Worm (Caenorhabditis elegans) whole organism, L4 larva: ENCODE data around the gene C18D11.10.
A peak's percentile ranks its signal among the peaks of the same experiment; 100 is the strongest.

Source experiments
- D1046.2 ChIP-seq: fragments of 200-800 bp; sonication (Bioruptor generic); IDR thresholded peaks from 2 replicates; pipeline ENCODE4 v1.3.6; 2022; ENCODE audit warnings: missing genetic modification characterization, missing compliant biosample characterization
- F37D6.2 ChIP-seq: sonication (generic microtip); optimal IDR thresholded peaks from 2 replicates; lab custom pipeline; 2016; ENCODE audit warnings: mild to moderate bottlenecking, missing genetic modification characterization, missing compliant biosample characterization
- R02D3.7 ChIP-seq: fragments of 150-350 bp; sonication (generic microtip); optimal IDR thresholded peaks from 3 replicates; lab custom pipeline; 2014; ENCODE audit warnings: missing biosample characterization, missing genetic modification characterization
- ZK337.2 ChIP-seq: fragments of 200-800 bp; sonication (Bioruptor generic); IDR thresholded peaks from 2 replicates; pipeline ENCODE4 v1.3.6; 2022; ENCODE audit warnings: missing genetic modification reagents, missing genetic modification characterization, missing compliant biosample characterization
- aha-1 ChIP-seq: fragments of 150-350 bp; peaks from one replicate; lab custom pipeline; 2014; ENCODE audit warnings: missing biosample characterization, missing genetic modification characterization
- ama-1 ChIP-seq: fragments of 150-350 bp; optimal IDR thresholded peaks from 2 replicates; lab custom pipeline; 2014; ENCODE audit warnings: inconsistent platforms, mixed read lengths
- arid-1 ChIP-seq: fragments of 200-800 bp; sonication (Bioruptor generic); conservative IDR thresholded peaks from 2 replicates; pipeline ENCODE4 v1.3.6; 2022; ENCODE audit warnings: missing genetic modification reagents, missing genetic modification characterization, missing compliant biosample characterization
- ceh-32 ChIP-seq: sonication (generic microtip); optimal IDR thresholded peaks from 2 replicates; lab custom pipeline; 2016; ENCODE audit warnings: mild to moderate bottlenecking, missing genetic modification characterization, missing compliant biosample characterization; ENCODE audit not compliant: poor library complexity
- ctbp-1 ChIP-seq: fragments of 200-800 bp; sonication (Bioruptor generic); IDR thresholded peaks from 2 replicates; pipeline ENCODE4 v1.3.6; 2022; ENCODE audit warnings: missing genetic modification reagents, missing genetic modification characterization, missing compliant biosample characterization
- daf-16 ChIP-seq, 3 experiments: sonication (generic microtip); optimal IDR thresholded peaks; 2 replicates each; lab custom pipeline; 2016 to 2017; ENCODE audit warnings: missing genetic modification characterization in 3 of 3, missing genetic modification reagents in 3 of 3, mild to moderate bottlenecking in 2 of 3, missing compliant biosample characterization in 2 of 3, missing biosample characterization in 1 of 3, moderate library complexity in 1 of 3
- daf-19 ChIP-seq: fragments of 200-800 bp; sonication (Bioruptor generic); conservative IDR thresholded peaks from 2 replicates; pipeline ENCODE4 v1.3.6; 2022; ENCODE audit warnings: missing genetic modification characterization, missing compliant biosample characterization
- dmd-6 ChIP-seq: fragments of 200-800 bp; sonication (Bioruptor generic); IDR thresholded peaks from 2 replicates; pipeline ENCODE4 v1.3.6; 2022; ENCODE audit warnings: missing genetic modification reagents, missing genetic modification characterization, missing compliant biosample characterization
- egl-43 ChIP-seq: fragments of 200-800 bp; sonication (Bioruptor generic); IDR thresholded peaks from 2 replicates; pipeline ENCODE4 v1.3.6; 2022; ENCODE audit warnings: missing genetic modification reagents, missing genetic modification characterization, missing compliant biosample characterization
- fkh-10 ChIP-seq: fragments of 150-350 bp; optimal IDR thresholded peaks from 2 replicates; lab custom pipeline; 2014; ENCODE audit warnings: missing biosample characterization, missing genetic modification reagents, missing genetic modification characterization
- gei-8 ChIP-seq: fragments of 200-800 bp; sonication (Bioruptor generic); optimal IDR thresholded peaks from 2 replicates; lab custom pipeline; 2018; ENCODE audit warnings: mild to moderate bottlenecking, missing genetic modification characterization, missing compliant biosample characterization
- jun-1 ChIP-seq: fragments of 150-350 bp; optimal IDR thresholded peaks from 2 replicates; lab custom pipeline; 2014; ENCODE audit warnings: missing biosample characterization, missing genetic modification reagents, missing genetic modification characterization
- lin-1 ChIP-seq: fragments of 200-800 bp; sonication (Bioruptor generic); IDR thresholded peaks from 2 replicates; pipeline ENCODE4 v1.3.6; 2022; ENCODE audit warnings: missing genetic modification reagents, missing genetic modification characterization, missing compliant biosample characterization
- lin-15B ChIP-seq: fragments of 150-350 bp; sonication (generic microtip); optimal IDR thresholded peaks from 3 replicates; lab custom pipeline; 2014; ENCODE audit warnings: missing biosample characterization, missing genetic modification characterization
- lin-39 ChIP-seq: fragments of 150-350 bp; optimal IDR thresholded peaks from 2 replicates; lab custom pipeline; 2014; ENCODE audit warnings: missing biosample characterization, missing genetic modification reagents, missing genetic modification characterization
- lir-3 ChIP-seq: sonication (generic microtip); optimal IDR thresholded peaks from 2 replicates; lab custom pipeline; 2016; ENCODE audit warnings: mild to moderate bottlenecking, missing genetic modification characterization, missing compliant biosample characterization
- mes-2 ChIP-seq: sonication (generic microtip); optimal IDR thresholded peaks from 2 replicates; lab custom pipeline; 2016; ENCODE audit warnings: missing genotype, mild to moderate bottlenecking, missing genetic modification characterization, missing compliant biosample characterization; ENCODE audit not compliant: poor library complexity, severe bottlenecking
- mxl-2 ChIP-seq: fragments of 200-800 bp; sonication (Bioruptor generic); conservative IDR thresholded peaks from 2 replicates; pipeline ENCODE4 v1.3.6; 2022; ENCODE audit warnings: missing genetic modification reagents, missing genetic modification characterization, missing compliant biosample characterization
- mxl-3 ChIP-seq: fragments of 200-800 bp; sonication (Bioruptor generic); optimal IDR thresholded peaks from 2 replicates; lab custom pipeline; 2018; ENCODE audit warnings: mild to moderate bottlenecking, missing genetic modification characterization, missing compliant biosample characterization
- nhr-10 ChIP-seq: fragments of 150-350 bp; optimal IDR thresholded peaks from 2 replicates; lab custom pipeline; 2014; ENCODE audit warnings: missing biosample characterization, missing genetic modification characterization
- nhr-102 ChIP-seq: sonication (generic microtip); optimal IDR thresholded peaks from 2 replicates; lab custom pipeline; 2016; ENCODE audit warnings: mild to moderate bottlenecking, missing genetic modification characterization, moderate library complexity, missing compliant biosample characterization
- nhr-11 ChIP-seq: fragments of 150-350 bp; optimal IDR thresholded peaks from 2 replicates; lab custom pipeline; 2014; ENCODE audit warnings: missing biosample characterization, missing genetic modification characterization
- nhr-237 ChIP-seq: sonication (generic microtip); optimal IDR thresholded peaks from 2 replicates; lab custom pipeline; 2017; ENCODE audit warnings: missing biosample characterization, missing genetic modification characterization
- nhr-25 ChIP-seq: sonication (generic microtip); optimal IDR thresholded peaks from 2 replicates; lab custom pipeline; 2017; ENCODE audit warnings: missing genetic modification characterization, mild to moderate bottlenecking, missing compliant biosample characterization, antibody characterized with exemption, moderate library complexity, borderline replicate concordance; ENCODE audit not compliant: insufficient read depth
- nhr-41 ChIP-seq: fragments of 200-800 bp; sonication (Bioruptor generic); IDR thresholded peaks from 2 replicates; pipeline ENCODE4 v1.3.6; 2022; ENCODE audit warnings: missing genetic modification reagents, missing genetic modification characterization, missing compliant biosample characterization
- nhr-42 ChIP-seq: fragments of 200-800 bp; sonication (Bioruptor generic); IDR thresholded peaks from 2 replicates; pipeline ENCODE4 v1.3.6; 2022; ENCODE audit warnings: missing genetic modification characterization, missing compliant biosample characterization
- nhr-48 ChIP-seq: sonication (generic microtip); optimal IDR thresholded peaks from 2 replicates; lab custom pipeline; 2016; ENCODE audit warnings: mild to moderate bottlenecking, missing genetic modification characterization, missing compliant biosample characterization
- set-16 ChIP-seq: fragments of 200-800 bp; sonication (Bioruptor generic); IDR thresholded peaks from 2 replicates; pipeline ENCODE4 v1.3.6; 2022; ENCODE audit warnings: missing genetic modification reagents, missing genetic modification characterization, missing compliant biosample characterization
- snpc-4 ChIP-seq: fragments of 150-350 bp; optimal IDR thresholded peaks from 2 replicates; lab custom pipeline; 2014; ENCODE audit warnings: missing biosample characterization, missing genetic modification characterization
- tra-1 ChIP-seq: fragments of 200-800 bp; sonication (Bioruptor generic); IDR thresholded peaks from 2 replicates; pipeline ENCODE4 v1.3.6; 2022; ENCODE audit warnings: missing genetic modification reagents, missing genetic modification characterization, missing compliant biosample characterization
- unc-62 ChIP-seq, 3 experiments: fragments of 150-350 bp in 1 of 3; sonication (generic microtip); optimal IDR thresholded peaks in 2 of 3; peaks in 1 of 3; 1 replicate in 1 of 3; 2 replicates in 2 of 3; lab custom pipeline; 2014 to 2017; ENCODE audit warnings: missing biosample characterization in 3 of 3, missing genetic modification characterization in 3 of 3, missing genetic modification reagents in 3 of 3, missing genotype in 1 of 3
- vab-7 ChIP-seq: fragments of 200-800 bp; sonication (Bioruptor generic); IDR thresholded peaks from 2 replicates; pipeline ENCODE4 v1.3.6; 2022; ENCODE audit warnings: missing genetic modification reagents, missing genetic modification characterization, missing compliant biosample characterization
- zfp-3 ChIP-seq: fragments of 200-800 bp; sonication (Bioruptor generic); conservative IDR thresholded peaks from 2 replicates; pipeline ENCODE4 v1.3.6; 2022; ENCODE audit warnings: missing genetic modification reagents, missing genetic modification characterization, missing compliant biosample characterization
- zip-2 ChIP-seq: fragments of 150-350 bp; optimal IDR thresholded peaks from 2 replicates; lab custom pipeline; 2014; ENCODE audit warnings: missing biosample characterization, missing genetic modification characterization
- ztf-7 ChIP-seq: fragments of 150-350 bp; optimal IDR thresholded peaks from 2 replicates; lab custom pipeline; 2014; ENCODE audit warnings: missing biosample characterization, missing genetic modification characterization

Gene C18D11.10

ce11 chrIII:11848317-11848716 is 40.8 kb downstream of the C18D11.10 start:
- TF ChIP-seq vab-7 (GFP tag; lab: Robert Waterston, UW) (0 out of 2 replicates have a peak, but pooled peaks have one; percentile 16), nhr-42 (no peak), D1046.2 (GFP tag; lab: Robert Waterston, UW) (no peak), aha-1 (no peak), lin-1 (GFP tag; lab: Robert Waterston, UW) (no peak), dmd-6 (GFP tag; lab: Robert Waterston, UW) (0 out of 2 replicates have a peak, but pooled peaks have one; percentile 5), egl-43 (GFP tag; lab: Robert Waterston, UW) (no peak), arid-1 (GFP tag; lab: Robert Waterston, UW) (no peak), ama-1 (lab: Kevin White, UChicago) (no peak), nhr-102 (tag; lab: Kevin White, UChicago) (no peak), set-16 (0 out of 2 replicates have a peak, but pooled peaks have one; percentile 19), gei-8 (GFP tag; lab: Kevin White, UChicago) (no peak), ztf-7 (tag; lab: Kevin White, UChicago) (no peak), ceh-32 (tag; lab: Kevin White, UChicago) (no peak), mes-2 (tag; lab: Kevin White, UChicago) (peak; percentile 47), zip-2 (tag; lab: Kevin White, UChicago) (no peak), ctbp-1 (no peak), lin-15B (no peak), mxl-3 (no peak), ZK337.2 (GFP tag; lab: Robert Waterston, UW) (no peak), zfp-3 (GFP tag; lab: Robert Waterston, UW) (no peak), fkh-10 (GFP tag; lab: Kevin White, UChicago) (no peak), jun-1 (tag; lab: Kevin White, UChicago) (no peak), tra-1 (GFP tag; lab: Robert Waterston, UW) (no peak), nhr-48 (tag; lab: Kevin White, UChicago) (no peak), daf-16 (GFP tag; optimal IDR thresholded peaks at IDR 0.05; lab: Kevin White, UChicago) (no peak), daf-16 (tag; optimal IDR thresholded peaks at IDR 0.05; lab: Kevin White, UChicago) (no peak), nhr-41 (GFP tag; lab: Robert Waterston, UW) (no peak), snpc-4 (tag; lab: Kevin White, UChicago) (no peak)

ce11 chrIII:11849590-11849989 is 42.1 kb downstream of the C18D11.10 start:
- no peak for TF ChIP-seq daf-19 (GFP tag; lab: Robert Waterston, UW)
- peak; percentile 68 for TF ChIP-seq aha-1
- TF ChIP-seq mxl-2 (GFP tag; lab: Robert Waterston, UW), result 0 out of 2 replicates have a peak, but pooled peaks have one; percentile 10

ce11 chrIII:11853533-11853932 is 46.0 kb downstream of the C18D11.10 start:
- TF ChIP-seq nhr-237 (tag; lab: Kevin White, UChicago), result no peak
- no peak for TF ChIP-seq lin-1 (GFP tag; lab: Robert Waterston, UW)
- TF ChIP-seq set-16, result peak; percentile 48
- no peak for TF ChIP-seq nhr-10 (tag; lab: Kevin White, UChicago)
- TF ChIP-seq R02D3.7, result no peak
- no peak for TF ChIP-seq fkh-10 (GFP tag; lab: Kevin White, UChicago)
- no peak for TF ChIP-seq jun-1 (tag; lab: Kevin White, UChicago)
- no peak for TF ChIP-seq nhr-42
- no peak for TF ChIP-seq lin-39 (tag; lab: Kevin White, UChicago)
- no peak for TF ChIP-seq nhr-25 (tag; lab: Kevin White, UChicago)
- TF ChIP-seq nhr-11 (tag; lab: Kevin White, UChicago), result no peak
- TF ChIP-seq unc-62 (GFP tag; optimal IDR thresholded peaks at IDR 0.05 in 1 of 2; lab: Kevin White, UChicago), result peak in 1 of 2 experiments; percentile 73
- no peak for TF ChIP-seq unc-62 (tag; optimal IDR thresholded peaks at IDR 0.05; lab: Kevin White, UChicago)
- no peak for TF ChIP-seq F37D6.2 (tag; lab: Kevin White, UChicago)
- TF ChIP-seq lir-3 (tag; lab: Kevin White, UChicago), result no peak
